Fruit fly (Drosophila melanogaster): ENCODE data around the gene Ir76b.

Gene Ir76b

DNA sequence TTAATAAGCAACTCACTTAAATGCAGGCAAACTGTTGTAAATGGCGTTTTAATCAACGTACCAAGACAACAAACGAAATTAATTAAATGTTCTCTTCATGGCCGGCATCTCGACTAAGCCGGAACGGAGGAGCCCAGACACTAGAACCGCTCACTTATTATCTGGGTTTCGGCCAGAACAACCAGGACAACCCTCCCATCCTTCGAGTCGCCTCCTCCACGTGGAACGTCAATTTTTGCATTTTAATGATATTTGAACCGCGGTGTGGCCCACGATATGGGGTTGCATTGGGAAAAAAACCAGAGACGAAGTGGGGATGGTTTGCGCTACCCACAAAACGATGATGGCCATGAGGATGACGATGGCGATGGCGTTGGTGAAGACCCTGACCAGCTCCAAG is 26.3 kb downstream of the Ir76b start:
- no peak for TF ChIP-seq CG17801 (GFP tag; optimal IDR thresholded peaks at IDR 0.05; ENCODE audit: partially characterized antibody)

DNA sequence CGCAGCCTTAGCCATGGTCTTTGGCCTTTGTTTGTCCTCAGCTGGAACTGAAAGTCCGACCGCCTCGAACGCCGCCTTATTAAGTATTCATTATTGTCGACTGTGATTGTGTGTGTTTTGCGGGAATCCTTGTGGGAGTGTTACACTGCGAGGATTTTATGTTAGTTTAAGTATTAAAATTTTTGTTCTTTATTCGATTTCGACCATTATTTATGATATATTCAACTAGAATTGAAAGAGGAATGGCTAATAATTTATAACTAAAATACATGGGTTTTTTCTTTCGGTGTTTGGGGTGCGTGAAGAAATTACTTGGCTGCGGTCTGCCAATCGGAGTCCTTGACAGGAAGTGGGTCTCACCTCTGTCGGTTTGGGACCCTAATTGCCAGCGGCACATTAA is 48.8 kb downstream of the Ir76b start:
- TF ChIP-seq CG17801 (GFP tag; optimal IDR thresholded peaks at IDR 0.05; ENCODE audit: partially characterized antibody): no peak
